Fruit fly (Drosophila melanogaster): ENCODE measurements around the gene kar.
A peak's percentile ranks its signal among the peaks of the same experiment; 100 is the strongest.

kar gene

dm6 chr3R:12691422-12692101 is 2.4 kb upstream of the kar start, which contains the start of gene Arp1 (continued):
- TF ChIP-seq her (GFP tag; optimal IDR thresholded peaks at IDR 0.05) (no peak), CG13287 (GFP tag; IDR thresholded peaks at IDR 0.05; ENCODE audit: partially characterized antibody) (peak; percentile 23; the same call in 1 of the 2 replicates), stwl (tag; optimal IDR thresholded peaks at IDR 0.05) (no peak), slbo (GFP tag; IDR thresholded peaks at IDR 0.05) (no peak), crol (GFP tag; IDR thresholded peaks at IDR 0.05) (peak; percentile 64; the same call in 1 of the 2 replicates), CG2116 (GFP tag; optimal IDR thresholded peaks at IDR 0.05) (peak; percentile 7), insv (GFP tag; optimal IDR thresholded peaks at IDR 0.05) (no peak), sim (GFP tag; IDR thresholded peaks at IDR 0.05) (no peak), amos (GFP tag; IDR thresholded peaks at IDR 0.05; ENCODE audit: partially characterized antibody) (peak; percentile 9; the same call in 1 of the 2 replicates), trem (tag; optimal IDR thresholded peaks at IDR 0.05) (peak; percentile 50), pnt (GFP tag; optimal IDR thresholded peaks at IDR 0.05) (no peak), CG10267 (tag; optimal IDR thresholded peaks at IDR 0.05) (peak; percentile 37), CG14050 (GFP tag; IDR thresholded peaks at IDR 0.05) (no peak), CG6689 (GFP tag; IDR thresholded peaks at IDR 0.05) (no peak), phol (tag; optimal IDR thresholded peaks at IDR 0.05) (peak; percentile 44), Nf-YC (tag; optimal IDR thresholded peaks at IDR 0.05) (no peak), CG16779 (GFP tag; IDR thresholded peaks at IDR 0.05) (no peak), CG17385 (GFP tag; optimal IDR thresholded peaks at IDR 0.05) (no peak), Ada2b (GFP tag; IDR thresholded peaks at IDR 0.05) (no peak), Stat92E (GFP tag; optimal IDR thresholded peaks at IDR 0.05) (no peak), MTF-1 (GFP tag; optimal IDR thresholded peaks at IDR 0.05; ENCODE audit: borderline replicate concordance) (no peak), tgo (GFP tag; IDR thresholded peaks at IDR 0.05) (no peak), sug (tag; optimal IDR thresholded peaks at IDR 0.05) (peak; percentile 42), fd3F (GFP tag; optimal IDR thresholded peaks at IDR 0.05) (no peak), Mrtf (GFP tag; IDR thresholded peaks at IDR 0.05) (no peak), BEAF-32 (GFP tag; optimal IDR thresholded peaks at IDR 0.05) (peak; percentile 35), eve (GFP tag; optimal IDR thresholded peaks at IDR 0.05) (no peak), trh (GFP tag; optimal IDR thresholded peaks at IDR 0.05) (no peak), HmgD (GFP tag; optimal IDR thresholded peaks at IDR 0.05) (no peak), lola (GFP tag; optimal IDR thresholded peaks at IDR 0.05) (no peak), Jarid2 (GFP tag; optimal IDR thresholded peaks at IDR 0.05) (no peak), bigmax (GFP tag; optimal IDR thresholded peaks at IDR 0.05) (no peak), CG15073 (GFP tag; optimal IDR thresholded peaks at IDR 0.05) (no peak), CG3995 (GFP tag; optimal IDR thresholded peaks at IDR 0.05) (peak; percentile 15), unpg (GFP tag; optimal IDR thresholded peaks at IDR 0.05) (no peak), Med (GFP tag) (peak; percentile 8), CG9727 (GFP tag; optimal IDR thresholded peaks at IDR 0.05) (no peak), CG15601 (tag; optimal IDR thresholded peaks at IDR 0.05) (peak; percentile 59), fru (optimal IDR thresholded peaks at IDR 0.05) (no peak), pita (GFP tag; optimal IDR thresholded peaks at IDR 0.05) (peak; percentile 52), YL-1 (GFP tag; optimal IDR thresholded peaks at IDR 0.05) (peak; percentile 57), cg (GFP tag; optimal IDR thresholded peaks at IDR 0.05) (no peak), D (optimal IDR thresholded peaks at IDR 0.05) (no peak), D (GFP tag; optimal IDR thresholded peaks at IDR 0.05) (no peak), Mad (GFP tag; optimal IDR thresholded peaks at IDR 0.05) (no peak), CG31365 (tag; optimal IDR thresholded peaks at IDR 0.05) (no peak), usp (GFP tag; optimal IDR thresholded peaks at IDR 0.05) (no peak), CG2129 (GFP tag; IDR thresholded peaks at IDR 0.05; ENCODE audit: partially characterized antibody) (no peak), CG42726 (GFP tag; IDR thresholded peaks at IDR 0.05; ENCODE audit: partially characterized antibody) (0 out of 2 replicates have a peak, but pooled peaks have one; percentile 5), CG14441 (GFP tag; IDR thresholded peaks at IDR 0.05) (no peak)
